Fruit fly (Drosophila melanogaster) whole organism, embryonic: ENCODE results near the gene CG5446.

Experiments
- Abd-B ChIP-seq: fragments of 200-800 bp; sonication (Bioruptor generic); optimal IDR thresholded peaks from 2 replicates; lab custom pipeline; 2018; ENCODE audit warnings: missing biosample characterization, mild to moderate bottlenecking, missing genetic modification characterization, moderate library complexity
- Awh ChIP-seq: fragments of 200-800 bp; sonication (Bioruptor generic); IDR thresholded peaks from 2 replicates; pipeline ENCODE4, ENCODE4 v1.3.6; 2022; ENCODE audit warnings: missing biosample characterization, missing genetic modification characterization
- B-H2 ChIP-seq: fragments of 200-800 bp; sonication (Bioruptor generic); optimal IDR thresholded peaks from 2 replicates; lab custom pipeline; 2018; ENCODE audit warnings: missing biosample characterization, mild to moderate bottlenecking, missing genetic modification characterization
- CG13296 ChIP-seq: fragments of 200-800 bp; sonication (Bioruptor generic); optimal IDR thresholded peaks from 3 replicates; lab custom pipeline; 2018; ENCODE audit warnings: missing biosample characterization, mild to moderate bottlenecking, missing genetic modification characterization
- CG13775 ChIP-seq: fragments of 200-800 bp; sonication (Bioruptor generic); optimal IDR thresholded peaks from 3 replicates; lab custom pipeline; 2017; ENCODE audit warnings: missing biosample characterization, mild to moderate bottlenecking, missing genetic modification characterization
- CG13894 ChIP-seq: fragments of 200-800 bp; sonication (Bioruptor generic); optimal IDR thresholded peaks from 3 replicates; lab custom pipeline; 2018; ENCODE audit warnings: missing biosample characterization, mild to moderate bottlenecking, missing genetic modification characterization, moderate library complexity
- CG14014 ChIP-seq: fragments of 200-800 bp; sonication (Bioruptor generic); IDR thresholded peaks from 2 replicates; pipeline ENCODE4 v1.3.6; 2022; ENCODE audit warnings: missing biosample characterization, missing genetic modification characterization
- CG14860 ChIP-seq: fragments of 200-800 bp; sonication (Bioruptor generic); IDR thresholded peaks from 3 replicates; pipeline ENCODE4 v1.3.6; 2022; ENCODE audit warnings: missing biosample characterization, missing genetic modification characterization; ENCODE audit not compliant: partially characterized antibody
- CG1602 ChIP-seq: fragments of 200-800 bp; sonication (Bioruptor generic); optimal IDR thresholded peaks from 3 replicates; lab custom pipeline; 2016; ENCODE audit warnings: missing biosample characterization, missing genetic modification characterization
- CG17802 ChIP-seq: fragments of 200-800 bp; sonication (Bioruptor generic); optimal IDR thresholded peaks from 2 replicates; lab custom pipeline; 2018; ENCODE audit warnings: missing biosample characterization, mild to moderate bottlenecking, missing genetic modification characterization, moderate library complexity
- CG18599 ChIP-seq: fragments of 200-800 bp; sonication (Bioruptor generic); optimal IDR thresholded peaks from 3 replicates; lab custom pipeline; 2017; ENCODE audit warnings: missing biosample characterization, missing genetic modification characterization, mild to moderate bottlenecking, moderate library complexity, missing genetic modification reagents
- CG2120 ChIP-seq: fragments of 200-800 bp; sonication (Bioruptor generic); optimal IDR thresholded peaks from 3 replicates; lab custom pipeline; 2016; ENCODE audit warnings: missing biosample characterization, missing genetic modification characterization
- CG30020 ChIP-seq: fragments of 200-800 bp; optimal IDR thresholded peaks from 2 replicates; lab custom pipeline; 2019; ENCODE audit warnings: missing biosample characterization, mild to moderate bottlenecking, missing genetic modification characterization, moderate library complexity
- CG31365 ChIP-seq: fragments of 200-800 bp; sonication (Bioruptor generic); optimal IDR thresholded peaks from 2 replicates; lab custom pipeline; 2018; ENCODE audit warnings: missing biosample characterization, mild to moderate bottlenecking, missing genetic modification characterization
- CG3726 ChIP-seq: fragments of 200-800 bp; sonication (Bioruptor generic); IDR thresholded peaks from 3 replicates; pipeline ENCODE4, ENCODE4 v1.3.6; 2022; ENCODE audit warnings: missing biosample characterization, missing genetic modification characterization
- CG4617 ChIP-seq: fragments of 200-800 bp; sonication (Bioruptor generic); optimal IDR thresholded peaks from 3 replicates; lab custom pipeline; 2016; ENCODE audit warnings: missing biosample characterization, missing genetic modification characterization, borderline replicate concordance
- CG5245 ChIP-seq: fragments of 200-800 bp; sonication (Bioruptor generic); optimal IDR thresholded peaks from 3 replicates; lab custom pipeline; 2016; ENCODE audit warnings: missing biosample characterization, missing genetic modification characterization
- CG7928 ChIP-seq: fragments of 200-800 bp; sonication (Bioruptor generic); optimal IDR thresholded peaks from 2 replicates; lab custom pipeline; 2017; ENCODE audit warnings: missing biosample characterization, mild to moderate bottlenecking, missing genetic modification characterization
- CoRest ChIP-seq: fragments of 200-800 bp; sonication (Bioruptor generic); optimal IDR thresholded peaks from 3 replicates; lab custom pipeline; 2018; ENCODE audit warnings: missing biosample characterization, mild to moderate bottlenecking, missing genetic modification characterization, moderate library complexity
- Dbx ChIP-seq: fragments of 200-800 bp; sonication (Bioruptor generic); IDR thresholded peaks from 3 replicates; pipeline ENCODE4 v1.3.6; 2022; ENCODE audit warnings: missing biosample characterization, missing genetic modification characterization
- Dek ChIP-seq: fragments of 200-800 bp; sonication (Bioruptor generic); optimal IDR thresholded peaks from 3 replicates; lab custom pipeline; 2019; ENCODE audit warnings: missing biosample characterization, mild to moderate bottlenecking, missing genetic modification characterization, moderate library complexity
- E2f1 ChIP-seq: fragments of 200-800 bp; sonication (Bioruptor generic); IDR thresholded peaks from 2 replicates; pipeline ENCODE4 v1.3.6; 2022; ENCODE audit warnings: missing biosample characterization, missing genetic modification characterization
- Ets65A ChIP-seq: fragments of 200-800 bp; sonication (Bioruptor generic); peaks from one replicate; lab custom pipeline; 2016; ENCODE audit warnings: missing biosample characterization, missing genetic modification characterization
- GATAe ChIP-seq: fragments of 200-800 bp; sonication (Bioruptor generic); conservative IDR thresholded peaks from 2 replicates; pipeline ENCODE4 v1.3.6; 2022; ENCODE audit warnings: missing biosample characterization, missing genetic modification characterization
- HLH3B ChIP-seq: fragments of 200-800 bp; sonication (Bioruptor generic); IDR thresholded peaks from 2 replicates; pipeline ENCODE4 v1.3.6; 2022; ENCODE audit warnings: missing biosample characterization, missing genetic modification characterization
- Lpt ChIP-seq: fragments of >200 bp; optimal IDR thresholded peaks from 2 replicates; lab custom pipeline; 2018; ENCODE audit warnings: missing biosample characterization, missing genetic modification characterization
- Med ChIP-seq: fragments of 200-800 bp; sonication (Bioruptor generic); peaks from one replicate; lab custom pipeline; 2016; ENCODE audit warnings: missing biosample characterization, missing genetic modification characterization, mild to moderate bottlenecking, inconsistent platforms, moderate library complexity
- Meics ChIP-seq: fragments of 200-800 bp; sonication (Bioruptor generic); optimal IDR thresholded peaks from 2 replicates; lab custom pipeline; 2017; ENCODE audit warnings: missing biosample characterization, mild to moderate bottlenecking, missing genetic modification characterization
- NC2α ChIP-seq: fragments of 200-800 bp; sonication (Bioruptor generic); optimal IDR thresholded peaks from 2 replicates; lab custom pipeline; 2016; ENCODE audit warnings: missing biosample characterization, missing genetic modification characterization
- NfI ChIP-seq: fragments of 200-800 bp; sonication (Bioruptor generic); optimal IDR thresholded peaks from 3 replicates; lab custom pipeline; 2018; ENCODE audit warnings: missing biosample characterization, mild to moderate bottlenecking, missing genetic modification characterization, moderate library complexity
- Oaz ChIP-seq: fragments of 200-800 bp; sonication (Bioruptor generic); IDR thresholded peaks from 2 replicates; pipeline ENCODE4 v1.3.6; 2022; ENCODE audit warnings: missing biosample characterization, missing genetic modification characterization
- Sry-δ ChIP-seq: fragments of 200-800 bp; sonication (Bioruptor generic); optimal IDR thresholded peaks from 2 replicates; lab custom pipeline; 2016; ENCODE audit warnings: missing biosample characterization, missing genetic modification characterization
- Ssrp ChIP-seq: fragments of 200-800 bp; sonication (Bioruptor generic); optimal IDR thresholded peaks from 2 replicates; lab custom pipeline; 2018; ENCODE audit warnings: missing biosample characterization, mild to moderate bottlenecking, missing genetic modification characterization, moderate library complexity
- amos ChIP-seq: fragments of 200-800 bp; sonication (Bioruptor generic); IDR thresholded peaks from 2 replicates; pipeline ENCODE4 v1.3.6; 2022; ENCODE audit warnings: missing biosample characterization, missing genetic modification characterization; ENCODE audit not compliant: partially characterized antibody
- bcd ChIP-seq: fragments of 200-800 bp; sonication (Bioruptor generic); optimal IDR thresholded peaks from 2 replicates; lab custom pipeline; 2017; ENCODE audit warnings: missing biosample characterization, mild to moderate bottlenecking, missing genetic modification characterization
- bsh ChIP-seq, 2 experiments: fragments of 200-800 bp; sonication (Bioruptor generic); optimal IDR thresholded peaks; 2 replicates each; lab custom pipeline; 2017 to 2018; ENCODE audit warnings: mild to moderate bottlenecking in 2 of 2, missing biosample characterization in 2 of 2, missing genetic modification characterization in 2 of 2, moderate library complexity in 1 of 2
- cas ChIP-seq: fragments of 200-800 bp; sonication (Bioruptor generic); IDR thresholded peaks from 2 replicates; pipeline ENCODE4 v1.3.6; 2022; ENCODE audit warnings: missing biosample characterization, missing genetic modification characterization
- crol ChIP-seq: fragments of 200-800 bp; sonication (Bioruptor generic); IDR thresholded peaks from 2 replicates; pipeline ENCODE4 v1.3.6; 2022; ENCODE audit warnings: missing biosample characterization, missing genetic modification characterization
- cwo ChIP-seq: fragments of 200-800 bp; sonication (Bioruptor generic); optimal IDR thresholded peaks from 3 replicates; lab custom pipeline; 2017; ENCODE audit warnings: missing biosample characterization, missing genetic modification characterization, mild to moderate bottlenecking, moderate library complexity, missing genetic modification reagents
- dysf ChIP-seq: fragments of 200-800 bp; sonication (Bioruptor generic); IDR thresholded peaks from 3 replicates; pipeline ENCODE4 v1.3.6; 2022; ENCODE audit warnings: missing biosample characterization, missing genetic modification characterization
- lilli ChIP-seq: fragments of 200-800 bp; sonication (Bioruptor generic); optimal IDR thresholded peaks from 3 replicates; lab custom pipeline; 2016; ENCODE audit warnings: missing biosample characterization, missing genetic modification characterization
- pum ChIP-seq: fragments of 200-800 bp; sonication (Bioruptor generic); optimal IDR thresholded peaks from 2 replicates; lab custom pipeline; 2016; ENCODE audit warnings: missing biosample characterization, missing genetic modification characterization
- schlank ChIP-seq: fragments of 200-800 bp; sonication (Bioruptor generic); optimal IDR thresholded peaks from 2 replicates; lab custom pipeline; 2018; ENCODE audit warnings: missing biosample characterization, mild to moderate bottlenecking, missing genetic modification characterization
- sens-2 ChIP-seq: fragments of 200-800 bp; sonication (Bioruptor generic); IDR thresholded peaks from 2 replicates; pipeline ENCODE4 v1.3.6; 2022; ENCODE audit warnings: missing biosample characterization, missing genetic modification characterization
- sim ChIP-seq: fragments of 200-800 bp; sonication (Bioruptor generic); IDR thresholded peaks from 2 replicates; pipeline ENCODE4 v1.3.6; 2022; ENCODE audit warnings: missing biosample characterization, missing genetic modification characterization
- slp2 ChIP-seq: fragments of 200-800 bp; sonication (Bioruptor generic); optimal IDR thresholded peaks from 2 replicates; lab custom pipeline; 2016; ENCODE audit warnings: missing biosample characterization, missing genetic modification characterization
- sna ChIP-seq: fragments of 200-800 bp; sonication (Bioruptor generic); IDR thresholded peaks from 2 replicates; pipeline ENCODE4 v1.3.6; 2022; ENCODE audit warnings: missing biosample characterization, missing genetic modification characterization; ENCODE audit not compliant: partially characterized antibody
- ssp ChIP-seq: fragments of 200-800 bp; sonication (Bioruptor generic); IDR thresholded peaks from 2 replicates; pipeline ENCODE4 v1.3.6; 2022; ENCODE audit warnings: missing biosample characterization, missing genetic modification characterization
- tna ChIP-seq: fragments of 200-800 bp; sonication (Bioruptor generic); IDR thresholded peaks from 2 replicates; pipeline ENCODE4 v1.3.6; 2022; ENCODE audit warnings: missing biosample characterization, missing genetic modification characterization; ENCODE audit not compliant: partially characterized antibody
- wdn ChIP-seq: fragments of 200-800 bp; sonication (Bioruptor generic); IDR thresholded peaks from 2 replicates; pipeline ENCODE4 v1.3.6; 2022; ENCODE audit warnings: missing biosample characterization, missing genetic modification characterization
- wor ChIP-seq: fragments of 200-800 bp; sonication (Bioruptor generic); IDR thresholded peaks from 2 replicates; pipeline ENCODE4 v1.3.6; 2022; ENCODE audit warnings: missing biosample characterization, missing genetic modification characterization
- z ChIP-seq: fragments of 200-800 bp; sonication (Bioruptor generic); IDR thresholded peaks from 3 replicates; pipeline ENCODE4 v1.3.6; 2022; ENCODE audit warnings: missing biosample characterization, missing genetic modification characterization

The CG5446 gene

DNA sequence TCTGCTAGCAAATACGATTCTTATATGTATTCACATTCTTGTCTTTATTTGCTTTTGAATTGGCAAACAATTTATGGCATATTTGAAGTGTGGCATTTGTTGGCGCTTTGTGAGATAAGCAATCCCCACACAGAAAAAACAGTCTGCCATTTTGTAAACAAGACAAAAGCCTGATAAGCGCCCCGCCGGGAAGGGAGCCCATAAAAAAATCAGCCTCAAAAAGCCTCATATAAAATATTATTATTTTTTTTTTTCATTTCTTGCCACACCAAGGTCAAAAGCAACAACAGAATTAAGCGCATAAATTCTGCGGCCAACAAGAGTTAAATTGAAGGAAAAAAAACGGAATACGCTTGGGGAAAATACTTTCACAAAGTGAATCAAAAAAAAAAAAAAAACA, 47.8 kb upstream of the CG5446 start (continued):
- TF ChIP-seq CG5245 (GFP tag; lab: Kevin White, UChicago) (no peak), bcd (peak; percentile 7), wor (GFP tag; lab: Robert Waterston, UW) (no peak), Ets65A (no peak), CG14860 (GFP tag; lab: Robert Waterston, UW) (no peak), Sry-δ (GFP tag; lab: Kevin White, UChicago) (no peak), slp2 (GFP tag; lab: Kevin White, UChicago) (no peak), CG7928 (GFP tag; lab: Kevin White, UChicago) (peak; percentile 12), Meics (GFP tag; lab: Kevin White, UChicago) (peak; percentile 56), CG4617 (GFP tag; lab: Kevin White, UChicago) (no peak), tna (no peak), lilli (GFP tag; lab: Kevin White, UChicago) (peak; percentile 17), CoRest (no peak), GATAe (GFP tag; lab: Robert Waterston, UW) (no peak; the same call in 1 of the 2 replicates), sens-2 (peak; percentile 18; the same call in 1 of the 2 replicates), CG30020 (tag; lab: Kevin White, UChicago) (no peak), crol (no peak), NC2α (GFP tag; lab: Kevin White, UChicago) (no peak), CG1602 (no peak), CG3726 (GFP tag; lab: Robert Waterston, UW) (no peak), Ssrp (tag; lab: Kevin White, UChicago) (no peak), sna (GFP tag; lab: Robert Waterston, UW) (no peak), NfI (GFP tag; lab: Kevin White, UChicago) (no peak), Oaz (GFP tag; lab: Robert Waterston, UW) (no peak), CG13296 (peak; percentile 83), CG17802 (tag; lab: Kevin White, UChicago) (no peak), HLH3B (GFP tag; lab: Robert Waterston, UW) (no peak), z (GFP tag; lab: Robert Waterston, UW) (no peak), CG13894 (tag; lab: Kevin White, UChicago) (peak; percentile 49), cas (GFP tag; lab: Robert Waterston, UW) (no peak), bsh (GFP tag; optimal IDR thresholded peaks at IDR 0.05; lab: Kevin White, UChicago) (no peak), Med (GFP tag; lab: Kevin White, UChicago) (peak; percentile 86), CG31365 (tag; lab: Kevin White, UChicago) (peak; percentile 5), Awh (GFP tag; lab: Robert Waterston, UW) (no peak), CG14014 (peak; percentile 24; the same call in 1 of the 2 replicates), pum (GFP tag; lab: Kevin White, UChicago) (no peak), CG2120 (GFP tag; lab: Kevin White, UChicago) (no peak), Abd-B (GFP tag; lab: Kevin White, UChicago) (no peak), cwo (GFP tag; lab: Kevin White, UChicago) (peak; percentile 30), CG18599 (peak; percentile 53), ssp (GFP tag; lab: Robert Waterston, UW) (no peak), amos (no peak), schlank (no peak), B-H2 (GFP tag; lab: Kevin White, UChicago) (peak; percentile 75), sim (GFP tag; lab: Robert Waterston, UW) (0 out of 2 replicates have a peak, but pooled peaks have one; percentile 16), E2f1 (GFP tag; lab: Robert Waterston, UW) (no peak), CG13775 (GFP tag; lab: Kevin White, UChicago) (no peak), Dek (tag; lab: Kevin White, UChicago) (no peak), Dbx (GFP tag; lab: Robert Waterston, UW) (no peak), wdn (no peak), Lpt (GFP tag; lab: Kevin White, UChicago) (no peak), dysf (GFP tag; lab: Robert Waterston, UW) (no peak)
